Fruit fly (Drosophila melanogaster): Measurements from ENCODE around the gene GlcAT-P.
A peak's percentile ranks its signal among the peaks of the same experiment; 100 is the strongest.

GlcAT-P gene

dm6 chr3L:11197291-11198021 lies at the start of gene GlcAT-P:
TSS of gene GlcAT-P (minus strand) at chr3L:11197536.
- TF ChIP-seq Eip75B (GFP tag; optimal IDR thresholded peaks at IDR 0.05) (peak; percentile 31), Ets21C (GFP tag; optimal IDR thresholded peaks at IDR 0.05) (no peak), CG6808 (GFP tag; optimal IDR thresholded peaks at IDR 0.05) (peak; percentile 34), salr (GFP tag; optimal IDR thresholded peaks at IDR 0.05) (peak in 1 of 2 experiments; percentile 65), achi (GFP tag; optimal IDR thresholded peaks at IDR 0.05) (peak; percentile 60), CG32006 (GFP tag; optimal IDR thresholded peaks at IDR 0.05) (peak; percentile 78), CG6163 (GFP tag; IDR thresholded peaks at IDR 0.05) (no peak), CG6792 (GFP tag; optimal IDR thresholded peaks at IDR 0.05) (peak; percentile 69), svp (GFP tag) (peak; percentile 70), CG10631 (GFP tag; optimal IDR thresholded peaks at IDR 0.05) (peak; percentile 72), CG6276 (GFP tag; optimal IDR thresholded peaks at IDR 0.05) (peak; percentile 25), Ets96B (tag; optimal IDR thresholded peaks at IDR 0.05) (peak; percentile 77), CG8119 (GFP tag; IDR thresholded peaks at IDR 0.05) (peak; percentile 89), OdsH (GFP tag; optimal IDR thresholded peaks at IDR 0.05) (peak; percentile 62), Blimp-1 (GFP tag; optimal IDR thresholded peaks at IDR 0.05) (no peak), Hr4 (GFP tag; optimal IDR thresholded peaks at IDR 0.05) (peak; percentile 28), fd59A (GFP tag; optimal IDR thresholded peaks at IDR 0.05) (no peak), esn (GFP tag; optimal IDR thresholded peaks at IDR 0.05) (peak; percentile 66), CG1621 (tag; optimal IDR thresholded peaks at IDR 0.05) (no peak), CG11762 (GFP tag; optimal IDR thresholded peaks at IDR 0.05; ENCODE audit: insufficient read depth) (peak; percentile 32), CG3032 (tag; optimal IDR thresholded peaks at IDR 0.05) (peak; percentile 71), pdm3 (GFP tag; optimal IDR thresholded peaks at IDR 0.05) (peak; percentile 40), Eip93F (GFP tag; optimal IDR thresholded peaks at IDR 0.05) (no peak), vri (GFP tag; optimal IDR thresholded peaks at IDR 0.05) (no peak), lz (GFP tag; optimal IDR thresholded peaks at IDR 0.05) (peak; percentile 13), Sox15 (GFP tag; optimal IDR thresholded peaks at IDR 0.05) (no peak), Smox (GFP tag; optimal IDR thresholded peaks at IDR 0.05) (peak; percentile 39), Gug (GFP tag; IDR thresholded peaks at IDR 0.05) (peak; percentile 74), CG7368 (GFP tag; optimal IDR thresholded peaks at IDR 0.05) (no peak), CG11902 (GFP tag; optimal IDR thresholded peaks at IDR 0.05) (no peak), CG34406 (GFP tag; optimal IDR thresholded peaks at IDR 0.05) (peak; percentile 51), Sox14 (GFP tag; optimal IDR thresholded peaks at IDR 0.05) (peak; percentile 1), acj6 (GFP tag; optimal IDR thresholded peaks at IDR 0.05) (peak; percentile 63), eg (GFP tag; IDR thresholded peaks at IDR 0.05) (peak; percentile 84), Lpt (GFP tag; optimal IDR thresholded peaks at IDR 0.05) (peak; percentile 62), CG8319 (GFP tag; optimal IDR thresholded peaks at IDR 0.05) (no peak), CG16779 (tag; optimal IDR thresholded peaks at IDR 0.05) (peak; percentile 6), topi (GFP tag; optimal IDR thresholded peaks at IDR 0.05) (peak; percentile 22), cyc (GFP tag; optimal IDR thresholded peaks at IDR 0.05) (peak; percentile 33), Eip78C (GFP tag) (peak; percentile 80), CG4318 (GFP tag; optimal IDR thresholded peaks at IDR 0.05) (peak; percentile 23), CG9139 (GFP tag; optimal IDR thresholded peaks at IDR 0.05) (no peak), Met (GFP tag; optimal IDR thresholded peaks at IDR 0.05) (peak; percentile 50), CG15336 (GFP tag; IDR thresholded peaks at IDR 0.05) (peak; percentile 87), CG31627 (GFP tag; optimal IDR thresholded peaks at IDR 0.05) (no peak), net (GFP tag; optimal IDR thresholded peaks at IDR 0.05) (peak; percentile 40), fd85E (GFP tag; optimal IDR thresholded peaks at IDR 0.05) (no peak), spab (GFP tag; optimal IDR thresholded peaks at IDR 0.05) (no peak), CG3919 (GFP tag; optimal IDR thresholded peaks at IDR 0.05) (peak; percentile 61), CG6854 (GFP tag; optimal IDR thresholded peaks at IDR 0.05) (no peak), ss (GFP tag; optimal IDR thresholded peaks at IDR 0.05) (peak in 1 of 2 experiments; percentile 1)

Data from whole organism, prepupa.